In genomic region chrX:11693092-11693491, ce11 we compare ENCODE assay signal across 5 worm cellular contexts.
TF ChIP-seq lines count a peak whose summit lies in the region.

Gene smcl-1 (plus strand): TSS chrX:11693464.

TF ChIP-seq in whole organism, L1 larva, 84 proteins besides CTCF, POLR2A, EP300 and RAD21 (continues in another document):
- TF ChIP-seq nhr-28 (tag; optimal IDR thresholded peaks at IDR 0.05; lab: Kevin White, UChicago) (no peak), elt-3 (tag; optimal IDR thresholded peaks at IDR 0.05; lab: Kevin White, UChicago) (no peak), C04F5.9 (tag; optimal IDR thresholded peaks at IDR 0.05; lab: Kevin White, UChicago) (no peak), ceh-82 (tag; optimal IDR thresholded peaks at IDR 0.05; lab: Kevin White, UChicago) (peak; percentile 10 to 63 (median 17)), nhr-77 (tag; optimal IDR thresholded peaks at IDR 0.05; lab: Kevin White, UChicago) (no peak), nhr-90 (tag; optimal IDR thresholded peaks at IDR 0.05; lab: Kevin White, UChicago; ENCODE audit: poor library complexity) (peak; percentile 26), fos-1 (tag; optimal IDR thresholded peaks at IDR 0.05; lab: Kevin White, UChicago) (no peak), zag-1 (tag; optimal IDR thresholded peaks at IDR 0.05; lab: Kevin White, UChicago) (no peak), lsy-2 (tag; optimal IDR thresholded peaks at IDR 0.05; lab: Kevin White, UChicago) (no peak), zip-4 (GFP tag; optimal IDR thresholded peaks at IDR 0.05; lab: Kevin White, UChicago) (no peak), swsn-7 (tag; optimal IDR thresholded peaks at IDR 0.05; lab: Kevin White, UChicago) (peak; percentile 30), nhr-20 (tag; optimal IDR thresholded peaks at IDR 0.05; lab: Kevin White, UChicago) (peak; percentile 45), unc-86 (tag; optimal IDR thresholded peaks at IDR 0.05; lab: Kevin White, UChicago) (no peak), C16A3.4 (tag; optimal IDR thresholded peaks at IDR 0.05; lab: Kevin White, UChicago) (peak; percentile 10), lin-13 (GFP tag; optimal IDR thresholded peaks at IDR 0.05; lab: Kevin White, UChicago) (no peak), dpl-1 (GFP tag; optimal IDR thresholded peaks at IDR 0.05; lab: Kevin White, UChicago) (peak in 2 of 3 experiments; percentile 5 to 47), sox-4 (tag; optimal IDR thresholded peaks at IDR 0.05; lab: Kevin White, UChicago) (no peak), mab-9 (GFP tag; IDR thresholded peaks at IDR 0.05; lab: Robert Waterston, UW) (no peak)

TF ChIP-seq in whole organism, L3 larva, 47 proteins besides CTCF, POLR2A, EP300 and RAD21:
- TF ChIP-seq egl-5 (tag; optimal IDR thresholded peaks at IDR 0.05; lab: Kevin White, UChicago): peak; percentile 54
- TF ChIP-seq elt-2 (tag; optimal IDR thresholded peaks at IDR 0.05; lab: Kevin White, UChicago): peak; percentile 28
- peak; percentile 31 for TF ChIP-seq nhr-25 (tag; optimal IDR thresholded peaks at IDR 0.05; lab: Kevin White, UChicago)
- peak; percentile 8 for TF ChIP-seq nhr-43 (tag; optimal IDR thresholded peaks at IDR 0.05; lab: Kevin White, UChicago; ENCODE audit: poor library complexity, severe bottlenecking)
- peak; percentile 41 for TF ChIP-seq lin-15B (tag; optimal IDR thresholded peaks at IDR 0.05; lab: Kevin White, UChicago)
- TF ChIP-seq eor-1 (tag; optimal IDR thresholded peaks at IDR 0.05; lab: Kevin White, UChicago): no peak
- TF ChIP-seq snpc-4 (tag; optimal IDR thresholded peaks at IDR 0.05; lab: Kevin White, UChicago): peak; percentile 57
- TF ChIP-seq pha-4 (tag; optimal IDR thresholded peaks at IDR 0.05; lab: Kevin White, UChicago): peak; percentile 78
- no peak for TF ChIP-seq nhr-23 (tag; optimal IDR thresholded peaks at IDR 0.05; lab: Kevin White, UChicago)

TF ChIP-seq in whole organism, early embryonic, 17 proteins besides CTCF, POLR2A, EP300 and RAD21:
- TF ChIP-seq tbx-37 (GFP tag; conservative IDR thresholded peaks at IDR 0.05; lab: Robert Waterston, UW): 0 out of 2 replicates have a peak, but pooled peaks have one; percentile 41
- no peak for TF ChIP-seq tbx-11 (GFP tag; IDR thresholded peaks at IDR 0.05; lab: Robert Waterston, UW)

TF ChIP-seq in whole organism, midembryonic, 9 proteins besides CTCF, POLR2A, EP300 and RAD21:
- no peak for TF ChIP-seq T22C8.4 (GFP tag; IDR thresholded peaks at IDR 0.05; lab: Robert Waterston, UW)
- TF ChIP-seq cog-1 (tag; optimal IDR thresholded peaks at IDR 0.05; lab: Kevin White, UChicago): peak; percentile 16

TF ChIP-seq in whole organism, young adult, 124 proteins besides CTCF, POLR2A, EP300 and RAD21:
- TF ChIP-seq nhr-80 (tag; optimal IDR thresholded peaks at IDR 0.05; lab: Kevin White, UChicago): peak; percentile 51
- peak; percentile 3 for TF ChIP-seq ceh-27 (GFP tag; optimal IDR thresholded peaks at IDR 0.05; lab: Kevin White, UChicago)
- TF ChIP-seq dpl-1 (GFP tag; optimal IDR thresholded peaks at IDR 0.05; lab: Kevin White, UChicago): no peak
- peak; percentile 40 for TF ChIP-seq attf-5 (GFP tag; optimal IDR thresholded peaks at IDR 0.05; lab: Kevin White, UChicago)
- peak; percentile 55 for TF ChIP-seq ZK185.1 (tag; optimal IDR thresholded peaks at IDR 0.05; lab: Kevin White, UChicago; ENCODE audit: poor library complexity, severe bottlenecking)

Comparison
In these comparisons a context has a peak if more than half of its experiments do, and no peak if none do; other contexts are left out.
1. Of the 8 proteins assayed by ChIP-seq in both whole organism, young adult and whole organism, L1 larva: peak only in whole organism, young adult: none; only in whole organism, L1 larva: dpl-1, nhr-90 and unc-130; in both: none; in neither: 3; mixed calls (peak in some experiments, not most) for 2.